Worm (Caenorhabditis elegans) whole organism, L3 larva: Measurements from ENCODE around the gene K10B4.3.

Experiments
- R02D3.7 ChIP-seq: fragments of 150-350 bp; optimal IDR thresholded peaks from 2 replicates; lab custom pipeline; 2014; ENCODE audit warnings: missing biosample characterization, missing genetic modification characterization
- ceh-82 ChIP-seq: fragments of 150-350 bp; optimal IDR thresholded peaks from 2 replicates; lab custom pipeline; 2014; ENCODE audit warnings: missing biosample characterization, missing genetic modification characterization
- fkh-2 ChIP-seq: fragments of 150-350 bp; optimal IDR thresholded peaks from 2 replicates; lab custom pipeline; 2014; ENCODE audit warnings: missing biosample characterization, missing genetic modification reagents, missing genetic modification characterization
- lin-39 ChIP-seq: fragments of 150-350 bp; optimal IDR thresholded peaks from 2 replicates; lab custom pipeline; 2018; ENCODE audit warnings: missing biosample characterization, missing genetic modification reagents, missing genetic modification characterization
- lsy-12 ChIP-seq: sonication (generic microtip); optimal IDR thresholded peaks from 2 replicates; lab custom pipeline; 2016; ENCODE audit warnings: mild to moderate bottlenecking, missing genetic modification characterization, missing compliant biosample characterization
- pqm-1 ChIP-seq: fragments of 150-350 bp; optimal IDR thresholded peaks from 2 replicates; lab custom pipeline; 2017; ENCODE audit warnings: missing biosample characterization, missing genetic modification characterization, inconsistent platforms
- skn-1 ChIP-seq: fragments of 150-350 bp; optimal IDR thresholded peaks from 2 replicates; lab custom pipeline; 2014; ENCODE audit warnings: missing biosample characterization, missing genetic modification characterization
- tbx-2 ChIP-seq: sonication (generic microtip); optimal IDR thresholded peaks from 2 replicates; lab custom pipeline; 2016; ENCODE audit warnings: mild to moderate bottlenecking, missing genetic modification characterization, missing compliant biosample characterization
- unc-39 ChIP-seq: sonication (generic microtip); optimal IDR thresholded peaks from 4 replicates; lab custom pipeline; 2017; ENCODE audit warnings: missing biosample characterization, missing genetic modification characterization
- unc-62 ChIP-seq: fragments of 150-350 bp; sonication (generic microtip); optimal IDR thresholded peaks from 4 replicates; lab custom pipeline; 2014; ENCODE audit warnings: missing biosample characterization, missing genetic modification reagents, missing genetic modification characterization
- ztf-4 ChIP-seq: fragments of 150-350 bp; optimal IDR thresholded peaks from 2 replicates; lab custom pipeline; 2014; ENCODE audit warnings: missing biosample characterization, missing genetic modification characterization

- TF ChIP-seq tbx-2 (tag; lab: Kevin White, UChicago) (no peak), R02D3.7 (tag; lab: Kevin White, UChicago) (no peak), unc-39 (tag; lab: Kevin White, UChicago) (no peak), ztf-4 (tag; lab: Kevin White, UChicago) (no peak), skn-1 (tag; lab: Kevin White, UChicago) (no peak), unc-62 (GFP tag; lab: Kevin White, UChicago) (no peak), fkh-2 (no peak), lin-39 (tag; lab: Kevin White, UChicago) (no peak), lsy-12 (tag; lab: Kevin White, UChicago) (no peak), ceh-82 (tag; lab: Kevin White, UChicago) (no peak), pqm-1 (tag; lab: Kevin White, UChicago) (no peak)
Measured at ce11 chrII:65484-65883, 55.5 kb downstream of the K10B4.3 start.
